1 fruit fly cellular context compared by ENCODE assay signal in genomic region chr3L:27267060-27267805, dm6.
TF ChIP-seq lines count a peak whose summit lies in the region.

RpL15 (plus strand) TSS chr3L:27267255.

TF ChIP-seq in whole organism, embryonic, 481 proteins besides CTCF, POLR2A, EP300 and RAD21 (continued from another document):
- TF ChIP-seq gce (GFP tag; IDR thresholded peaks at IDR 0.05; lab: Robert Waterston, UW) (peak; percentile 42; the same call in 1 of the 3 replicates), dm (GFP tag; optimal IDR thresholded peaks at IDR 0.05; lab: Kevin White, UChicago) (peak; percentile 14), MTF-1 (GFP tag; optimal IDR thresholded peaks at IDR 0.05; lab: Kevin White, UChicago; ENCODE audit: borderline replicate concordance) (peak; percentile 4), tio (GFP tag; optimal IDR thresholded peaks at IDR 0.05; lab: Kevin White, UChicago) (no peak), bab2 (GFP tag; optimal IDR thresholded peaks at IDR 0.05; lab: Kevin White, UChicago) (no peak), CG12769 (tag; optimal IDR thresholded peaks at IDR 0.05; lab: Kevin White, UChicago) (peak; percentile 11), bcd (GFP tag; optimal IDR thresholded peaks at IDR 0.05; lab: Kevin White, UChicago) (peak; percentile 64), CG14667 (GFP tag; IDR thresholded peaks at IDR 0.05; lab: Robert Waterston, UW) (peak; percentile 72), CG12744 (GFP tag; optimal IDR thresholded peaks at IDR 0.05; lab: Kevin White, UChicago) (no peak), Mes4 (GFP tag; optimal IDR thresholded peaks at IDR 0.05; lab: Kevin White, UChicago) (peak; percentile 20), YL-1 (GFP tag; optimal IDR thresholded peaks at IDR 0.05; lab: Kevin White, UChicago) (no peak), Awh (GFP tag; IDR thresholded peaks at IDR 0.05; lab: Robert Waterston, UW) (peak; percentile 50; the same call in 1 of the 2 replicates), Hr39 (optimal IDR thresholded peaks at IDR 0.05; lab: Kevin White, UChicago) (no peak), Ets65A (GFP tag; lab: Kevin White, UChicago) (peak; percentile 92), zen (tag; optimal IDR thresholded peaks at IDR 0.05; lab: Kevin White, UChicago) (peak; percentile 59), bsh (GFP tag; optimal IDR thresholded peaks at IDR 0.05; lab: Kevin White, UChicago) (peak in 1 of 2 experiments; percentile 15), dan (GFP tag; IDR thresholded peaks at IDR 0.05; lab: Robert Waterston, UW) (no peak), Oaz (GFP tag; IDR thresholded peaks at IDR 0.05; lab: Robert Waterston, UW) (0 out of 2 replicates have a peak, but pooled peaks have one; percentile 39), CG1024 (GFP tag; IDR thresholded peaks at IDR 0.05; lab: Robert Waterston, UW) (peak; percentile 100), pzg (GFP tag; optimal IDR thresholded peaks at IDR 0.05; lab: Kevin White, UChicago) (peak; percentile 55), eve (GFP tag; optimal IDR thresholded peaks at IDR 0.05; lab: Kevin White, UChicago) (peak in 1 of 2 experiments; percentile 55), CG10366 (GFP tag; IDR thresholded peaks at IDR 0.05; lab: Robert Waterston, UW) (no peak; the same call in 1 of the 2 replicates), BEAF-32 (GFP tag; optimal IDR thresholded peaks at IDR 0.05; lab: Kevin White, UChicago) (peak; percentile 14), tll (GFP tag; optimal IDR thresholded peaks at IDR 0.05; lab: Kevin White, UChicago) (peak in 1 of 2 experiments; percentile 23), lola (GFP tag; optimal IDR thresholded peaks at IDR 0.05; lab: Kevin White, UChicago) (peak in 1 of 3 experiments; percentile 5), MESR4 (GFP tag; optimal IDR thresholded peaks at IDR 0.05; lab: Kevin White, UChicago) (peak; percentile 93), CG7271 (tag; optimal IDR thresholded peaks at IDR 0.05; lab: Kevin White, UChicago) (peak; percentile 72), sens-2 (GFP tag; IDR thresholded peaks at IDR 0.05; lab: Robert Waterston, UW) (0 out of 2 replicates have a peak, but pooled peaks have one; percentile 4), CG2116 (GFP tag; optimal IDR thresholded peaks at IDR 0.05; lab: Kevin White, UChicago) (peak; percentile 95), Abd-B (GFP tag; optimal IDR thresholded peaks at IDR 0.05; lab: Kevin White, UChicago) (peak; percentile 43), CG15514 (GFP tag; optimal IDR thresholded peaks at IDR 0.05; lab: Kevin White, UChicago) (peak; percentile 42), al (GFP tag; IDR thresholded peaks at IDR 0.05; lab: Robert Waterston, UW) (peak; percentile 27; the same call in 1 of the 2 replicates), CG18262 (tag; optimal IDR thresholded peaks at IDR 0.05; lab: Kevin White, UChicago) (peak; percentile 19), nerfin-2 (GFP tag; IDR thresholded peaks at IDR 0.05; lab: Robert Waterston, UW; ENCODE audit: partially characterized antibody) (no peak), Xbp1 (GFP tag; optimal IDR thresholded peaks at IDR 0.05; lab: Kevin White, UChicago) (peak; percentile 32), Dip2 (GFP tag; IDR thresholded peaks at IDR 0.05; lab: Robert Waterston, UW) (no peak), HLHmδ (GFP tag; optimal IDR thresholded peaks at IDR 0.05; lab: Kevin White, UChicago) (no peak), CG12942 (GFP tag; optimal IDR thresholded peaks at IDR 0.05; lab: Kevin White, UChicago) (peak; percentile 37), CG8478 (optimal IDR thresholded peaks at IDR 0.05; lab: Kevin White, UChicago) (no peak), CG7987 (GFP tag; optimal IDR thresholded peaks at IDR 0.05; lab: Kevin White, UChicago) (no peak), Rfx (GFP tag; IDR thresholded peaks at IDR 0.05; lab: Robert Waterston, UW) (peak; percentile 65; the same call in 1 of the 2 replicates), caup (GFP tag; optimal IDR thresholded peaks at IDR 0.05; lab: Kevin White, UChicago; ENCODE audit: severe bottlenecking) (peak; percentile 7), CG12659 (GFP tag; optimal IDR thresholded peaks at IDR 0.05; lab: Kevin White, UChicago) (peak; percentile 69), dmrt11E (tag; optimal IDR thresholded peaks at IDR 0.05; lab: Kevin White, UChicago) (peak; percentile 51), Usf (GFP tag; optimal IDR thresholded peaks at IDR 0.05; lab: Kevin White, UChicago) (peak; percentile 43), ac (GFP tag; optimal IDR thresholded peaks at IDR 0.05; lab: Kevin White, UChicago) (no peak), CG9215 (GFP tag; IDR thresholded peaks at IDR 0.05; lab: Robert Waterston, UW) (0 out of 2 replicates have a peak, but pooled peaks have one; percentile 37), hth (optimal IDR thresholded peaks at IDR 0.05; lab: Kevin White, UChicago) (no peak), disco-r (GFP tag; optimal IDR thresholded peaks at IDR 0.05; lab: Kevin White, UChicago) (no peak), NfI (GFP tag; optimal IDR thresholded peaks at IDR 0.05; lab: Kevin White, UChicago) (peak; percentile 73), Fer3 (tag; optimal IDR thresholded peaks at IDR 0.05; lab: Kevin White, UChicago) (peak; percentile 30), Lhr (GFP tag; optimal IDR thresholded peaks at IDR 0.05; lab: Kevin White, UChicago) (peak; percentile 74), Oli (tag; optimal IDR thresholded peaks at IDR 0.05; lab: Kevin White, UChicago) (peak; percentile 31), B-H2 (GFP tag; optimal IDR thresholded peaks at IDR 0.05; lab: Kevin White, UChicago) (peak; percentile 20), grn (GFP tag; optimal IDR thresholded peaks at IDR 0.05; lab: Kevin White, UChicago) (no peak), CoRest (tag; optimal IDR thresholded peaks at IDR 0.05; lab: Kevin White, UChicago) (peak; percentile 40), CG17385 (GFP tag; optimal IDR thresholded peaks at IDR 0.05; lab: Kevin White, UChicago) (peak; percentile 64), sug (tag; optimal IDR thresholded peaks at IDR 0.05; lab: Kevin White, UChicago) (peak; percentile 42), MBD-R2 (GFP tag; IDR thresholded peaks at IDR 0.05; lab: Robert Waterston, UW) (0 out of 2 replicates have a peak, but pooled peaks have one; percentile 52), CG17802 (tag; optimal IDR thresholded peaks at IDR 0.05; lab: Kevin White, UChicago) (peak; percentile 98), sens (GFP tag; lab: Kevin White, UChicago) (peak; percentile 69), row (GFP tag; IDR thresholded peaks at IDR 0.05; lab: Robert Waterston, UW) (peak; percentile 84), Vsx1 (GFP tag; optimal IDR thresholded peaks at IDR 0.05; lab: Kevin White, UChicago) (no peak), CG10654 (GFP tag; optimal IDR thresholded peaks at IDR 0.05; lab: Kevin White, UChicago) (peak; percentile 5), CG16815 (GFP tag; optimal IDR thresholded peaks at IDR 0.05; lab: Kevin White, UChicago) (peak; percentile 14), ssp (GFP tag; IDR thresholded peaks at IDR 0.05; lab: Robert Waterston, UW) (peak; percentile 99), CG1233 (GFP tag; optimal IDR thresholded peaks at IDR 0.05; lab: Kevin White, UChicago) (peak; percentile 9), CG11085 (GFP tag; IDR thresholded peaks at IDR 0.05; lab: Robert Waterston, UW) (peak; percentile 47; the same call in 1 of the 2 replicates), Dip3 (GFP tag; optimal IDR thresholded peaks at IDR 0.05; lab: Kevin White, UChicago) (peak; percentile 2), CG4404 (GFP tag; IDR thresholded peaks at IDR 0.05; lab: Robert Waterston, UW) (no peak), CG14710 (tag; optimal IDR thresholded peaks at IDR 0.05; lab: Kevin White, UChicago) (peak; percentile 28), trem (tag; optimal IDR thresholded peaks at IDR 0.05; lab: Kevin White, UChicago) (no peak), cg (GFP tag; optimal IDR thresholded peaks at IDR 0.05; lab: Kevin White, UChicago) (no peak), lab (GFP tag; optimal IDR thresholded peaks at IDR 0.05; lab: Kevin White, UChicago) (peak; percentile 8), GATAe (GFP tag; conservative IDR thresholded peaks at IDR 0.05; lab: Robert Waterston, UW) (no peak), Sry-δ (GFP tag; optimal IDR thresholded peaks at IDR 0.05; lab: Kevin White, UChicago) (peak; percentile 36), Atf3 (GFP tag; optimal IDR thresholded peaks at IDR 0.05; lab: Kevin White, UChicago) (peak; percentile 1), CG1603 (tag; optimal IDR thresholded peaks at IDR 0.05; lab: Kevin White, UChicago) (peak; percentile 100), CG30431 (GFP tag; optimal IDR thresholded peaks at IDR 0.05; lab: Kevin White, UChicago) (peak; percentile 0), CG4617 (GFP tag; optimal IDR thresholded peaks at IDR 0.05; lab: Kevin White, UChicago; ENCODE audit: borderline replicate concordance) (peak; percentile 45), Hr78 (GFP tag; optimal IDR thresholded peaks at IDR 0.05; lab: Kevin White, UChicago) (no peak), Asciz (GFP tag; optimal IDR thresholded peaks at IDR 0.05; lab: Kevin White, UChicago) (peak; percentile 25)
TF ChIP-seq in whole organism, embryonic: peak in this region for 114.
